Worm (Caenorhabditis elegans) whole organism, young adult: ENCODE results near the gene Y49G5A.1.

Source experiments
- B0261.1 ChIP-seq: sonication (generic microtip); optimal IDR thresholded peaks from 2 replicates; lab custom pipeline; 2016; ENCODE audit warnings: mild to moderate bottlenecking, missing genetic modification characterization, moderate library complexity, missing compliant biosample characterization
- C17E4.6 ChIP-seq: fragments of 200-800 bp; sonication (Bioruptor generic); IDR thresholded peaks from 2 replicates; pipeline ENCODE4 v1.3.6; 2022; ENCODE audit warnings: missing genetic modification reagents, missing genetic modification characterization, missing compliant biosample characterization
- F52B5.7 ChIP-seq: sonication (generic microtip); optimal IDR thresholded peaks from 2 replicates; lab custom pipeline; 2016; ENCODE audit warnings: mild to moderate bottlenecking, missing genetic modification characterization, missing compliant biosample characterization
- Y56A3A.18 ChIP-seq: fragments of 200-800 bp; sonication (Bioruptor generic); IDR thresholded peaks from 2 replicates; pipeline ENCODE4 v1.3.6; 2022; ENCODE audit warnings: missing genetic modification reagents, missing genetic modification characterization, missing compliant biosample characterization
- ceh-58 ChIP-seq: fragments of 200-800 bp; sonication (Bioruptor generic); IDR thresholded peaks from 2 replicates; pipeline ENCODE4 v1.3.6; 2022; ENCODE audit warnings: missing genetic modification characterization, missing compliant biosample characterization
- efl-1 ChIP-seq: fragments of 150-350 bp; optimal IDR thresholded peaks from 2 replicates; lab custom pipeline; 2014; ENCODE audit warnings: missing biosample characterization, missing genetic modification reagents, missing genetic modification characterization
- fkh-3 ChIP-seq: sonication (generic microtip); optimal IDR thresholded peaks from 2 replicates; lab custom pipeline; 2016; ENCODE audit warnings: mild to moderate bottlenecking, missing genetic modification characterization, missing compliant biosample characterization
- let-607 ChIP-seq, 2 experiments: fragments of 200-800 bp in 1 of 2; sonication (Bioruptor generic) in 1 of 2; sonication (generic microtip) in 1 of 2; optimal IDR thresholded peaks; 2 replicates each; lab custom pipeline; 2016 to 2018; ENCODE audit warnings: mild to moderate bottlenecking in 2 of 2, missing compliant biosample characterization in 2 of 2, missing genetic modification characterization in 2 of 2, moderate library complexity in 2 of 2, missing genotype in 1 of 2
- lin-35 ChIP-seq, 3 experiments: fragments of 150-350 bp in 2 of 3; sonication (generic microtip) in 1 of 3; optimal IDR thresholded peaks; 2 replicates each; lab custom pipeline; 2014 to 2018; ENCODE audit warnings: missing biosample characterization in 3 of 3, missing genetic modification characterization in 3 of 3, missing genetic modification reagents in 3 of 3
- lir-1 ChIP-seq: fragments of 200-800 bp; sonication (Bioruptor generic); conservative IDR thresholded peaks from 2 replicates; pipeline ENCODE4 v1.3.6; 2022; ENCODE audit warnings: missing genetic modification reagents, missing genetic modification characterization, missing compliant biosample characterization
- madf-3 ChIP-seq: fragments of 200-800 bp; sonication (Bioruptor generic); IDR thresholded peaks from 2 replicates; pipeline ENCODE4 v1.3.6; 2022; ENCODE audit warnings: missing genetic modification reagents, missing genetic modification characterization, missing compliant biosample characterization
- madf-6 ChIP-seq: fragments of 200-800 bp; sonication (Bioruptor generic); IDR thresholded peaks from 2 replicates; pipeline ENCODE4 v1.3.6; 2022; ENCODE audit warnings: missing genetic modification reagents, missing genetic modification characterization, missing compliant biosample characterization
- nfya-1 ChIP-seq: sonication (generic microtip); optimal IDR thresholded peaks from 2 replicates; lab custom pipeline; 2017; ENCODE audit warnings: antibody characterized with exemption, missing compliant biosample characterization, missing genetic modification characterization, borderline replicate concordance; ENCODE audit not compliant: insufficient read depth
- xnd-1 ChIP-seq: sonication (generic microtip); optimal IDR thresholded peaks from 2 replicates; lab custom pipeline; 2016; ENCODE audit warnings: missing genotype, missing genetic modification reagents, missing genetic modification characterization, missing compliant biosample characterization
- zim-3 ChIP-seq: sonication (generic microtip); optimal IDR thresholded peaks from 2 replicates; lab custom pipeline; 2017; ENCODE audit warnings: mild to moderate bottlenecking, missing genetic modification characterization, moderate library complexity, missing compliant biosample characterization
- ztf-22 ChIP-seq: fragments of 200-800 bp; sonication (Bioruptor generic); optimal IDR thresholded peaks from 2 replicates; lab custom pipeline; 2018; ENCODE audit warnings: mild to moderate bottlenecking, missing genetic modification characterization, moderate library complexity, missing compliant biosample characterization

Gene Y49G5A.1

DNA sequence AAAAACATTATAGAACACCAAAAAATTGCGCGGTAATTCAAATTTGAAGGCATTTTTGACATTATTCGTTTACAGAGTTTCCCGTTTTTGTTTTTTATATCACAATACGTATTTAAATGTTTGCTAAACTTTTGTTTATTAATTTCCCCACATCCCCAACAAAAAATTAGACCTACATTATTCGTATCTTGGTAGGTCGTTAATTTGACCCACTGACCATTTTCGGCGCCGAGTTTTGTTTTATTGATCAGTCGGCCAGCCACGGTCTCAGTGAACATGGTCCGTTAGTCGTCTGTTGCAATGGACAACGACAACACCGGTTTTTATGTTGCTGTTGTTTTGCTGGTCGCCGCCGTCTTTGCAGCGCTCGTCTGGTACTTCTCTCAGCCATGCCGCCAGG lies 47.3 kb downstream of the Y49G5A.1 start, which contains the start of gene B0238.15:
Gene B0238.15, plus strand, starts transcription at position 301 of the 400 bp plus-strand sequence.
- no peak for TF ChIP-seq C17E4.6 (GFP tag; lab: Robert Waterston, UW)
- peak; percentile 47 for TF ChIP-seq madf-6 (GFP tag; lab: Robert Waterston, UW)
- TF ChIP-seq efl-1 (GFP tag; lab: Kevin White, UChicago) = peak; percentile 3

DNA sequence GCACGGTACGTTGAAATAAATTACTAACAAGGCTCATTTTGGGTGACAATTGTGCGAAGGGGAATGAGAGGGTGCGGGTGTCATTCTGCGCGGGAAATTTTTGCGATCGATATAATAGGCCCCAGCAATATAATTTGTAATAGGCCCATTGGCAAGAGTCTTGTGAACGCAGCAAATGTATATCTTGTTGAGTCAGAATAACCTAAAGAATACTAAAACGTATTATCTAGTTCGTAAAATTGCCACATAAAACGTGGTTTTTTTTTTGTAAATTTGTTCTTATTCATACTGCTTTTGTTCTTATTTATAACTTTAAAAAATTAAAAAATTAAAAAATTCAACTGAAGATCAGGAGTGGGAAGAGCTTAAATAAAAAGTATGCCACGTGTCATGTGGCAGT lies 47.8 kb downstream of the Y49G5A.1 start, which contains the start of gene C52A10.3:
Gene C52A10.3, minus strand, starts transcription at position 101 of the 400 bp plus-strand sequence.
- TF ChIP-seq fkh-3 (no peak), xnd-1 (no peak), ceh-58 (GFP tag; lab: Robert Waterston, UW) (no peak), F52B5.7 (no peak)
- TF ChIP-seq, all 124 proteins: peak for 0

DNA sequence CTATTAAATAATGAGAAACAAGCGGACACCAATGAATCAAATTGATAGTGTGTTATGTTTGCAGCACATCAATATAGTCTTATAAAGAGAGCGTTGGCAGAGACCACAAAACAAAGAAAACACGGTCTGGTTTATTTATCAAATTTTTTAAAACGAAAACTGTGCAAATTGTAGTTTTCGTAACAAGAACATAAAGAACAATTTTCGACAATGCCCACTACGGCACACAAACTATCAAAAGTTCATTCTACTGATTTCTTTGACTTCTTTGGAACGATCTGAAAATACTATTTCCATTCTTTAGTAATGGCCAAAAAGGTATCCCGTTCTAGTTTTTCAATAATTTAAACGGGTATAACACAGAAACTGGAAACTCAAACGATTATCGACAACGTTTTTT lies 50.1 kb downstream of the Y49G5A.1 start, which contains the start of gene cest-35.2:
Gene cest-35.2, minus strand, starts transcription at position 101 of the 400 bp plus-strand sequence.
- TF ChIP-seq nfya-1 (no peak), lir-1 (GFP tag; lab: Robert Waterston, UW) (no peak), B0261.1 (tag; lab: Kevin White, UChicago) (no peak), ztf-22 (GFP tag; lab: Kevin White, UChicago) (no peak), lin-35 (GFP tag; optimal IDR thresholded peaks at IDR 0.05; lab: Kevin White, UChicago) (no peak), Y56A3A.18 (GFP tag; lab: Robert Waterston, UW) (no peak), madf-3 (no peak), let-607 (tag; optimal IDR thresholded peaks at IDR 0.05; lab: Kevin White, UChicago) (no peak), zim-3 (no peak)
